Fruit fly (Drosophila melanogaster): ENCODE data around the gene CG14314.
A peak's percentile ranks its signal among the peaks of the same experiment; 100 is the strongest.

Gene CG14314

DNA sequence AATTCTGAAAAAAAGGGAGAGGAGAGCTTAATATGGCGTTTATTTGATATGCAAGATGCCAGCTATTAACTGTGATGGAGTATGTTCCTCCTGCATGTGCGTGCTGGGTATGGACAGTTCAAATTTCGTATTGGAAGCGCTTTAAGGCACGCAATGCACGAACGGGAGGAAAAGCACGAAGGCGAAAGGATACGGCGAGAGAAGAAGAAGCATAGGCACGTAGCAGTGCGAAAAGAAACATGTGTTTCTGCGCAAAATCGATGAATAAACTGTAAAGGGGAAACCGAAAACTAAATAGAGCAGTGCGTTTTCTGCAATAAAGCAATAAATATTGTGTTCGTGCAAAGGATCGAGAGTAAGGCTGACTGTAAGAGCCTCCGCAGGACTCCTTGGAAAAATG lies at the start of gene CG14314:
Gene CG14314, plus strand, starts transcription at position 243 of the 400 bp plus-strand sequence.
- no peak for TF ChIP-seq CG17801 (GFP tag; optimal IDR thresholded peaks at IDR 0.05; ENCODE audit: partially characterized antibody)

DNA sequence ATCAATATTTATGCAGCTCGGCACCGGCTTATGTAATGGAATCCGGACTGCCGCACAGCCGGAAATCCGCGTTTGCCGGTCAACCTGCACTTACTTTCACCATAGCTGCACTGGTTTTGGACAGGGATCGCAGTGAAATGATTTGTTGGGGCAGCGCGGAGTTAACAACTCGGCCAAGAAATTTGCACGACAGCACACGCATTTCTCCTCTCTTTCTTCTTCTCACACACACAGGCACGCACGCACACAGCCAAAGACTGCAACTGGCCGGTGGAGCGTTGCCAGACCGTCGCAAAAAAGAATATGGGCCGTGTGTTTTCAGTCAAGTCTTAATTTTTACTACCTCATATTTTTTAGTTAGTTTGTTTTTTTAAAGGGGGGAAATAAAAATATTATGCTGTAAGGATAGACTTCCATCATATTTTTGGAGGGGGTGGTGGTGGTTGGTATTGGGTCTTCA lies 49.7 kb upstream of the CG14314 start:
- no peak for TF ChIP-seq CG17801 (GFP tag; optimal IDR thresholded peaks at IDR 0.05; ENCODE audit: partially characterized antibody)

DNA sequence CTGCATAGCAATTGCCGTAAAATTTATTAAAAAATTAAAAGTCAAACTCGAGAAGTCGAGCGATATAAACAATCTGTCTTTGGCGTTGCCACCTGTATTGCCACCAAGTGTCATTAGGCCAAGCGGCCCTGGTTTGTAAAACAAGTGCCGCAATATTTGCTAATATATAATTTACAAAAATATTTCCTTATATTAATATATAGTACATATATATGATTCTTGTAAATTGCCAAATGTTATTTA lies 48.8 kb upstream of the CG14314 start, which contains the start of the genes CG7215 and Prx5:
Gene CG7215, minus strand, starts transcription at position 101 of the 243 bp plus-strand sequence.
Gene Prx5, minus strand, starts transcription at position 101 of the 243 bp plus-strand sequence.
- TF ChIP-seq CG17801 (GFP tag; optimal IDR thresholded peaks at IDR 0.05; ENCODE audit: partially characterized antibody), result no peak

- peak; percentile 27 for TF ChIP-seq CG17801 (GFP tag; optimal IDR thresholded peaks at IDR 0.05; ENCODE audit: partially characterized antibody)
Observed at dm6 chr3R:18167416-18168237, 48.3 kb upstream of the CG14314 start, which contains the start of gene wrd. Gene wrd (plus strand): TSS chr3R:18167757.

DNA sequence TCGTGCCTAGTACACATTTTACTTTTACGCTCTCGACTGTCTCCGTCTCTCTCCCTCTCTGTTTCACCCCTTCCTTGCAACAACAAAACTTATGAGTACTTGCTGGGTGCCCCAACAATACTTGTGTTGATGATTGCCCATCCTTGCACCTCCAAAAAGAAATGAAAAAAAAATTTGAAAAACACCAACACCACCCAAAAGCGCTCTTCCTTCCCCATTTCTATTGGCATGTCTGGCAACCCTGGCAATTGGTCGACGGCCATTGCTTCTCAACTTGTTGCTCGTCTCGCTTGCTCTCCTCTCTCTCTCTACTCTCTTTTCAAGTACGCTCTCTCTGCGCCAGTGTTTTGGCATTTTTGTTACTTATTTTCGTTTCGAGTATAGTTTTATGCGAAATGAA lies 47.5 kb upstream of the CG14314 start:
- TF ChIP-seq CG17801 (GFP tag; optimal IDR thresholded peaks at IDR 0.05; ENCODE audit: partially characterized antibody), result peak; percentile 23

DNA sequence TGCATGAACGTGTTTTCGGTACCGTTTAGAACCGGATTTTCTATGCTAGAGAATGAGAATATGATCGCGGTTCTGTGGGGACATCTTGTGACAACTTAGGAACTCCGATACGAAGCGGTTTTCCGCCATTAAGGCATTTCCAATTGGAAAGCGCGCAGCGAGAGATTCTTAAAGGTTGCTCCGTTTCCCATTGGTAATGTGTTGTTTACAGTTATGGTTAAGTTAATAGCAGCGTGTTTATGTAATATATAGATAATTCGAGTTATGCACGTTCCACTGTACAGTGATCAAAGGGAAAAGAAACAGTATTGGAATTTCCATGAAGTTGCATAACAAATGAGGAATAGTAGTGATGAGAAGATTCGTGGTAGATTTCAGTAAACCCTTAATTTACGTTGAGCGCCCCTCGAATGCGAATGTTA lies 47.0 kb upstream of the CG14314 start:
- TF ChIP-seq CG17801 (GFP tag; optimal IDR thresholded peaks at IDR 0.05; ENCODE audit: partially characterized antibody), result no peak

DNA sequence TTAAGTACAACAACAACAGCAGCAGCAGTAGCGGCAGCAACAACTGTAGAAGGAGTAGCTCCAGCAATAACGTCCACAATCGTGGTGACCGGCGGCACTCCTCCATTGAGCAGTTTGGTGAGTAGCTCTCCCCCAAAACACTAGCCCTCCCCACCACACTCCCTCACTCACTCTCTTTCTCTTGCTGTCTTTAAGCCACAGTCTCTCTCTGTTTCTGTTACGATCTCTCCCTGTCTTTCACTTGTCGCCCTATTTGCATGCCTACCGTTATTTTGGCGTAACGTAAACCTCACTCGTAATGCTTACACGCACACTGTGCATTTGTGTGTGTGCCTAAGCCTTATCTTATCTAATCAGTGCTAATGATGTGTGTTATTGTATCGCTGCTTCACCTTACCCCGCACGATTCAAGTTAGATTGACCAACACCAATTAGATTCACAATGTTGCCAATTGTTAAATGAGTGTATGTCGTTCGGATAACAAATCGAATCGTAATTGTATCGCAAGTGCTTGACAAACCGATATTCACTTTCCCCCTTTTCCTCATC lies 45.9 kb upstream of the CG14314 start:
- no peak for TF ChIP-seq CG17801 (GFP tag; optimal IDR thresholded peaks at IDR 0.05; ENCODE audit: partially characterized antibody)

DNA sequence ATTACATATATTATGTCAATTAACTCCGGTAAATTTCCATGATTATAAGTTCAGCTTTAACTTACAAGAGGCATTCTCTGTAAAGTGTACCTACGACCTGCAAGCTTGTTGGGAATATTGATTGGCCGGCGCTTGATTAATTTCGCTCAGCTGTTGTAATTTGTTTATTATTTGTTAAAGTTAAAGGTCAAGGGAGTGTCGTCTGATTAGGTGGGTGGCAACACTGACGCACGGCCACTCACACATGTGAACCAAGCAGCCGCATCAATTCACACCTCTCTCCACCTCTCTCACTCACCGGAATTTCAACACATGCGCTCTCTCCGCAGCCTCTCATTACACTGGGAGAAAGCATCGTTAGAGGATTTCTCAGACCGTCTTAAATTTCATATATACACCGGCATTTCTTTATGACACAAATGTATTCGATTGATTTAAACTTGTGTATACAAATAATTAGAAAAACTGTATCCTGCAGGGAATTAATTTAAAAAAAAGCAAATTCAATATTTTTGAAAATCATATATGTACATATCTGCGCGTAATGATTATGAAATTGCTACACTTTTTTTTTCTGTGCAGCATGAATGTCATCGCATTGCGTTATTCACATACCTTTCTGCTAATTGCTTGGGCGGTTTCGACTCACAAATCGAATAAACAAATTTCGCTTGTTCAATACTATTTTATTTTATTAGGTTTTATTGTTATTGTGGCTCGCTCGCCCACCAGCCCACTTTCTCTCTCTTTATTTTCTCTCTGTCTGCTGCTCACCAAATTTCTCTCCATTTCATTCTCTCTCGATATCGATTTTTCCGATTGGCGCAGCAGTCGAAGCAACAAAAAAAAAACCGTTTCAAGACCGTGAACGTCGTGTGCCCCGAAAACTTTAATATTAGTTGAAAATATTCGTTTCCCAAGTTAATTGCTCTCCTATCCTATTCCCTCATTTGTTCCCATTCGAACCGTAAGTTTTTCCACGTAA lies 43.7 kb upstream of the CG14314 start:
- TF ChIP-seq CG17801 (GFP tag; optimal IDR thresholded peaks at IDR 0.05; ENCODE audit: partially characterized antibody), result peak; percentile 75

DNA sequence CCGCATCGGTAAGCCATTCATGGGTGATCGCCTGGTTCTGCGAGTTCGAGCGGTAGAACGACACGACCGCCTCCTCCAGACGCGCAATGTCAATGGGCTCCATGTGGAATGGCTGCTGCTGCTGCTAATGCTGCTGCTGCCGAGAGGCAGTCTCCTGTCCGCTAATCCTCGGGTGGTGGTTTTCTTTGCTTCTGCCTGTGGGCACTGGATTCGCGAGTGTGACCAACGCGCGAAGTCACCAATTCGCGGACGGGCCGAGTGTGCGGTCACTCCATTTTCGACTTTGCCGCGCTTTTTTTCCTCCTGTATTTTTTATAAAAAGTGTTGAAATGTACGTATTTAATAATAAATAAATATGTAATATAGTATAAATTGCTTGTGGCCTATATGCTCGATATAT lies 32.7 kb upstream of the CG14314 start, which contains the start of gene cdm:
Gene cdm, minus strand, starts transcription at position 236 of the 400 bp plus-strand sequence.
- TF ChIP-seq CG17801 (GFP tag; optimal IDR thresholded peaks at IDR 0.05; ENCODE audit: partially characterized antibody), result peak; percentile 2

- TF ChIP-seq CG17801 (GFP tag; optimal IDR thresholded peaks at IDR 0.05; ENCODE audit: partially characterized antibody), result peak; percentile 86
Observed at dm6 chr3R:18185385-18185784, 30.6 kb upstream of the CG14314 start, which contains the start of the genes Arp5 and CG7208. Gene Arp5 (plus strand): TSS chr3R:18185498. Gene CG7208 (minus strand): TSS chr3R:18185715.

- TF ChIP-seq CG17801 (GFP tag; optimal IDR thresholded peaks at IDR 0.05; ENCODE audit: partially characterized antibody), result peak; percentile 85
Observed at dm6 chr3R:18188702-18189125, 27.2 kb upstream of the CG14314 start, which contains the start of the genes CG12321 and MED17. Gene CG12321 (minus strand): TSS chr3R:18188707. Gene MED17 (plus strand): TSS chr3R:18189072.

- TF ChIP-seq CG17801 (GFP tag; optimal IDR thresholded peaks at IDR 0.05; ENCODE audit: partially characterized antibody), result no peak
Observed at dm6 chr3R:18191867-18192266, 24.1 kb upstream of the CG14314 start, which contains the start of gene CG14313. Gene CG14313 (minus strand): TSS chr3R:18191967.

- no peak for TF ChIP-seq CG17801 (GFP tag; optimal IDR thresholded peaks at IDR 0.05; ENCODE audit: partially characterized antibody)
Observed at dm6 chr3R:18195295-18195694, 20.6 kb upstream of the CG14314 start.

DNA sequence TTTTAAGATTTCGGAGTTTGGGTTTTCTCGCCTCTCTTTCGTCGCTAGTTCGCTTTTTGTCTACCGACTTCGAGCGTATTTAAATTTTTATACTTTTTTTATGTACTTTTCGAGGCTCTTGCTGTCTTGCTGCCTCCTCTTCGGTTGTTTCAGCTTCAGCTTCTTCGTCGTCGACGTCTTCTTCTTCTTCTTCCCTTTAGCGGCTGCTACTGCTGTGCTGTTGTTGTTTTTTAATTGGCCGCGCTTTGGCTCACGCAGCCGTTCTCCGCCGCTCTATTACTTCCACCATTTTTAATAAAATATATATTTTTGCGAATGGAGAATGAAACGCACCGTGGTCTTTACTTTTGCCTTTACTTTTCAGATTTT lies 19.3 kb upstream of the CG14314 start:
- TF ChIP-seq CG17801 (GFP tag; optimal IDR thresholded peaks at IDR 0.05; ENCODE audit: partially characterized antibody), result no peak
